Worm (Caenorhabditis elegans): ENCODE results near the gene rnp-9.

Gene rnp-9

ce11 chrX:10158716-10159115, 8.4 kb upstream of the rnp-9 start, which contains the start of gene erd-2.1 (continued):
- TF ChIP-seq nhr-90 (tag; optimal IDR thresholded peaks at IDR 0.05; ENCODE audit: poor library complexity) (no peak), ztf-4 (tag; optimal IDR thresholded peaks at IDR 0.05) (no peak), rnt-1 (tag; optimal IDR thresholded peaks at IDR 0.05) (peak; percentile 82), tbx-2 (tag; optimal IDR thresholded peaks at IDR 0.05) (peak; percentile 66), zip-4 (GFP tag; optimal IDR thresholded peaks at IDR 0.05) (no peak), unc-98 (GFP tag; IDR thresholded peaks at IDR 0.05) (no peak), dsc-1 (tag; optimal IDR thresholded peaks at IDR 0.05) (peak; percentile 40), efl-3 (GFP tag; optimal IDR thresholded peaks at IDR 0.05) (no peak), unc-30 (tag; optimal IDR thresholded peaks at IDR 0.05) (no peak), sup-37 (GFP tag; optimal IDR thresholded peaks at IDR 0.05) (no peak), lin-13 (GFP tag; optimal IDR thresholded peaks at IDR 0.05) (no peak), grh-1 (GFP tag; IDR thresholded peaks at IDR 0.05) (peak; percentile 48; the same call in 1 of the 2 replicates), C34B4.2 (tag; optimal IDR thresholded peaks at IDR 0.05) (no peak), skn-1 (tag; optimal IDR thresholded peaks at IDR 0.05) (no peak), hlh-4 (tag; optimal IDR thresholded peaks at IDR 0.05) (no peak), F16B12.6 (tag; optimal IDR thresholded peaks at IDR 0.05) (no peak), vab-15 (tag; optimal IDR thresholded peaks at IDR 0.05) (peak; percentile 37), ceh-82 (tag; optimal IDR thresholded peaks at IDR 0.05) (peak in 2 of 3 experiments; percentile 33 to 66), elt-3 (tag; optimal IDR thresholded peaks at IDR 0.05) (peak in 2 of 6 experiments; percentile 31 to 60), ces-1 (GFP tag; optimal IDR thresholded peaks at IDR 0.05) (no peak), lin-35 (GFP tag; optimal IDR thresholded peaks at IDR 0.05) (peak; percentile 37 to 69), dpl-1 (GFP tag; optimal IDR thresholded peaks at IDR 0.05) (peak in 2 of 3 experiments; percentile 22 to 25), efl-1 (optimal IDR thresholded peaks at IDR 0.05) (peak; percentile 22 to 57), efl-1 (GFP tag; optimal IDR thresholded peaks at IDR 0.05 in 1 of 2) (peak in 1 of 2 experiments; percentile 48), nhr-84 (tag; optimal IDR thresholded peaks at IDR 0.05) (no peak), egl-13 (tag; optimal IDR thresholded peaks at IDR 0.05) (no peak), nhr-11 (tag; optimal IDR thresholded peaks at IDR 0.05) (no peak), ceh-90 (tag; optimal IDR thresholded peaks at IDR 0.05) (no peak), nhr-71 (tag; optimal IDR thresholded peaks at IDR 0.05) (peak; percentile 78), mep-1 (tag; optimal IDR thresholded peaks at IDR 0.05) (peak; percentile 80), fkh-10 (GFP tag; optimal IDR thresholded peaks at IDR 0.05) (no peak), pax-3 (tag; optimal IDR thresholded peaks at IDR 0.05) (no peak), nhr-237 (tag; optimal IDR thresholded peaks at IDR 0.05) (no peak), fkh-4 (tag; optimal IDR thresholded peaks at IDR 0.05; ENCODE audit: borderline replicate concordance) (no peak), isw-1 (GFP tag; IDR thresholded peaks at IDR 0.05) (no peak), hlh-17 (GFP tag; optimal IDR thresholded peaks at IDR 0.05; ENCODE audit: borderline replicate concordance) (no peak), nhr-28 (tag; optimal IDR thresholded peaks at IDR 0.05) (no peak), ceh-63 (GFP tag; optimal IDR thresholded peaks at IDR 0.05) (no peak), hpl-2 (GFP tag; optimal IDR thresholded peaks at IDR 0.05) (no peak), unc-130 (tag; optimal IDR thresholded peaks at IDR 0.05) (no peak), snpc-4 (tag; optimal IDR thresholded peaks at IDR 0.05) (no peak), Y116A8C.19 (tag; optimal IDR thresholded peaks at IDR 0.05; ENCODE audit: borderline replicate concordance) (no peak), snu-23 (GFP tag; optimal IDR thresholded peaks at IDR 0.05) (peak; percentile 82), unc-62 (GFP tag; optimal IDR thresholded peaks at IDR 0.05) (no peak), lin-15B (tag; optimal IDR thresholded peaks at IDR 0.05) (no peak), aly-2 (tag; optimal IDR thresholded peaks at IDR 0.05) (no peak), egl-27 (tag; optimal IDR thresholded peaks at IDR 0.05) (peak in 1 of 2 experiments; percentile 42), lir-3 (tag; optimal IDR thresholded peaks at IDR 0.05; ENCODE audit: poor library complexity) (no peak), nhr-77 (tag; optimal IDR thresholded peaks at IDR 0.05) (peak; percentile 28), elt-2 (tag; optimal IDR thresholded peaks at IDR 0.05) (no peak), lsy-2 (tag; optimal IDR thresholded peaks at IDR 0.05) (peak; percentile 48 to 69), mdl-1 (tag; optimal IDR thresholded peaks at IDR 0.05) (peak in 1 of 2 experiments; percentile 76), mef-2 (tag; optimal IDR thresholded peaks at IDR 0.05) (peak; percentile 7)

All from whole organism, L1 larva.